Worm (Caenorhabditis elegans) whole organism, midembryonic: ENCODE data around the gene T05H10.1.

ENCODE experiments used
- T22C8.4 ChIP-seq: fragments of 200-800 bp; sonication (Bioruptor generic); IDR thresholded peaks from 2 replicates; pipeline ENCODE4 v1.3.6; 2022; ENCODE audit warnings: missing genetic modification characterization, missing compliant biosample characterization
- flt-1 ChIP-seq: fragments of 200-800 bp; sonication (Bioruptor generic); IDR thresholded peaks from 2 replicates; pipeline ENCODE4 v1.3.6; 2022; ENCODE audit warnings: missing genetic modification characterization, missing compliant biosample characterization

- no peak for TF ChIP-seq flt-1 (GFP tag; lab: Robert Waterston, UW)
- 0 out of 2 replicates have a peak, but pooled peaks have one; percentile 13 for TF ChIP-seq T22C8.4 (GFP tag; lab: Robert Waterston, UW)
Observed at ce11 chrII:8015483-8015938, 26.9 kb upstream of the T05H10.1 start.
